Worm (Caenorhabditis elegans) whole organism, L1 larva: ENCODE measurements around the gene pgph-2.

Source experiments
- C34B4.2 ChIP-seq: sonication (generic microtip); optimal IDR thresholded peaks from 2 replicates; lab custom pipeline; 2017; ENCODE audit warnings: mild to moderate bottlenecking, missing genetic modification characterization, missing compliant biosample characterization
- F16B12.6 ChIP-seq: fragments of 150-350 bp; optimal IDR thresholded peaks from 2 replicates; lab custom pipeline; 2014; ENCODE audit warnings: missing biosample characterization, missing genetic modification characterization
- alr-1 ChIP-seq: fragments of 200-800 bp; sonication (Bioruptor generic); optimal IDR thresholded peaks from 2 replicates; lab custom pipeline; 2018; ENCODE audit warnings: borderline replicate concordance, mild to moderate bottlenecking, missing genetic modification characterization, missing compliant biosample characterization
- aly-2 ChIP-seq: fragments of 150-350 bp; optimal IDR thresholded peaks from 2 replicates; lab custom pipeline; 2014; ENCODE audit warnings: missing biosample characterization, missing genetic modification characterization
- ama-1 ChIP-seq: fragments of 150-350 bp; optimal IDR thresholded peaks from 2 replicates; lab custom pipeline; 2014
- blmp-1 ChIP-seq: fragments of 150-350 bp; optimal IDR thresholded peaks from 2 replicates; lab custom pipeline; 2014; ENCODE audit warnings: missing biosample characterization, missing genetic modification characterization
- ceh-8 ChIP-seq: fragments of 200-800 bp; sonication (Bioruptor generic); optimal IDR thresholded peaks from 2 replicates; lab custom pipeline; 2018; ENCODE audit warnings: mild to moderate bottlenecking, missing genetic modification characterization, moderate library complexity, missing compliant biosample characterization
- ceh-82 ChIP-seq, 3 experiments: fragments of 150-350 bp in 1 of 3; sonication (generic microtip) in 2 of 3; optimal IDR thresholded peaks; 2 replicates each; lab custom pipeline; 2014 to 2017; ENCODE audit warnings: missing biosample characterization in 3 of 3, missing genetic modification characterization in 3 of 3
- dpl-1 ChIP-seq, 3 experiments: fragments of 150-350 bp in 2 of 3; sonication (generic microtip) in 1 of 3; optimal IDR thresholded peaks; 2 replicates each; lab custom pipeline; 2014 to 2017; ENCODE audit warnings: missing biosample characterization in 3 of 3, missing genetic modification characterization in 3 of 3, missing genetic modification reagents in 3 of 3
- dsc-1 ChIP-seq: sonication (generic microtip); optimal IDR thresholded peaks from 2 replicates; lab custom pipeline; 2016; ENCODE audit warnings: mild to moderate bottlenecking, missing genetic modification characterization, missing compliant biosample characterization
- egl-27 ChIP-seq, 2 experiments: fragments of 150-350 bp in 1 of 2; sonication (generic microtip); optimal IDR thresholded peaks; 3 replicates each; lab custom pipeline; 2017 to 2018; ENCODE audit warnings: missing biosample characterization in 2 of 2, missing genetic modification characterization in 2 of 2, missing genetic modification reagents in 2 of 2
- elt-2 ChIP-seq: sonication (generic microtip); optimal IDR thresholded peaks from 2 replicates; lab custom pipeline; 2016; ENCODE audit warnings: missing genetic modification characterization, mild to moderate bottlenecking, inconsistent platforms, missing compliant biosample characterization, missing genetic modification reagents
- elt-3 ChIP-seq, 6 experiments: fragments of 150-350 bp in 1 of 6; sonication (generic microtip); optimal IDR thresholded peaks; 2 replicates each; lab custom pipeline; 2017 to 2018; ENCODE audit warnings: missing biosample characterization in 6 of 6, missing genetic modification characterization in 6 of 6, inconsistent platforms in 1 of 6
- fkh-4 ChIP-seq: sonication (generic microtip); optimal IDR thresholded peaks from 2 replicates; lab custom pipeline; 2016; ENCODE audit warnings: missing compliant biosample characterization, missing genetic modification characterization, borderline replicate concordance
- fkh-8 ChIP-seq: sonication (generic microtip); optimal IDR thresholded peaks from 2 replicates; lab custom pipeline; 2016; ENCODE audit warnings: mild to moderate bottlenecking, missing genetic modification characterization, missing compliant biosample characterization
- hlh-4 ChIP-seq: sonication (generic microtip); optimal IDR thresholded peaks from 2 replicates; lab custom pipeline; 2016; ENCODE audit warnings: mild to moderate bottlenecking, missing genetic modification characterization, missing compliant biosample characterization
- isw-1 ChIP-seq: fragments of 200-800 bp; sonication (Bioruptor generic); IDR thresholded peaks from 2 replicates; pipeline ENCODE4 v1.3.6; 2022; ENCODE audit warnings: missing genetic modification characterization, missing compliant biosample characterization
- jun-1 ChIP-seq: fragments of 150-350 bp; optimal IDR thresholded peaks from 2 replicates; lab custom pipeline; 2014; ENCODE audit warnings: missing biosample characterization, missing genetic modification reagents, missing genetic modification characterization
- lin-13 ChIP-seq: fragments of 150-350 bp; optimal IDR thresholded peaks from 2 replicates; lab custom pipeline; 2014; ENCODE audit warnings: missing biosample characterization, missing genetic modification reagents, missing genetic modification characterization
- lin-14 ChIP-seq: fragments of 200-800 bp; sonication (Bioruptor generic); optimal IDR thresholded peaks from 2 replicates; lab custom pipeline; 2018; ENCODE audit warnings: mild to moderate bottlenecking, missing genetic modification characterization, moderate library complexity, missing compliant biosample characterization
- lin-15B ChIP-seq: fragments of 150-350 bp; sonication (generic microtip); optimal IDR thresholded peaks from 3 replicates; lab custom pipeline; 2014; ENCODE audit warnings: missing biosample characterization, missing genetic modification characterization
- lsy-2 ChIP-seq, 2 experiments: fragments of 150-350 bp; optimal IDR thresholded peaks; 2 replicates each; lab custom pipeline; 2014; ENCODE audit warnings: missing biosample characterization in 2 of 2, missing genetic modification characterization in 2 of 2
- mdl-1 ChIP-seq, 2 experiments: fragments of 150-350 bp; optimal IDR thresholded peaks; 2 replicates each; lab custom pipeline; 2014 to 2017; ENCODE audit warnings: missing biosample characterization in 2 of 2, missing genetic modification characterization in 2 of 2, inconsistent platforms in 1 of 2
- nhr-12 ChIP-seq: sonication (generic microtip); optimal IDR thresholded peaks from 2 replicates; lab custom pipeline; 2017; ENCODE audit warnings: missing biosample characterization, missing genetic modification characterization
- nhr-19 ChIP-seq: fragments of 200-800 bp; sonication (Bioruptor generic); conservative IDR thresholded peaks from 2 replicates; pipeline ENCODE4 v1.3.6; 2022; ENCODE audit warnings: missing genetic modification characterization, missing compliant biosample characterization
- nhr-237 ChIP-seq: fragments of 150-350 bp; optimal IDR thresholded peaks from 2 replicates; lab custom pipeline; 2014; ENCODE audit warnings: missing biosample characterization, missing genetic modification characterization
- nhr-47 ChIP-seq: sonication (generic microtip); optimal IDR thresholded peaks from 2 replicates; lab custom pipeline; 2016; ENCODE audit warnings: mild to moderate bottlenecking, missing genetic modification characterization, moderate library complexity, missing compliant biosample characterization
- nhr-71 ChIP-seq: sonication (generic microtip); optimal IDR thresholded peaks from 2 replicates; lab custom pipeline; 2016; ENCODE audit warnings: mild to moderate bottlenecking, missing genetic modification characterization, moderate library complexity, missing compliant biosample characterization
- nhr-90 ChIP-seq: sonication (generic microtip); optimal IDR thresholded peaks from 2 replicates; lab custom pipeline; 2016; ENCODE audit warnings: mild to moderate bottlenecking, missing genetic modification characterization, missing compliant biosample characterization; ENCODE audit not compliant: poor library complexity
- pag-3 ChIP-seq: sonication (generic microtip); optimal IDR thresholded peaks from 2 replicates; lab custom pipeline; 2017; ENCODE audit warnings: missing genetic modification characterization, mild to moderate bottlenecking, missing compliant biosample characterization, antibody characterized with exemption, borderline replicate concordance; ENCODE audit not compliant: insufficient read depth
- pax-3 ChIP-seq: fragments of 200-800 bp; sonication (Bioruptor generic); optimal IDR thresholded peaks from 2 replicates; lab custom pipeline; 2018; ENCODE audit warnings: mild to moderate bottlenecking, missing genetic modification characterization, moderate library complexity, missing compliant biosample characterization
- snu-23 ChIP-seq: sonication (generic microtip); optimal IDR thresholded peaks from 2 replicates; lab custom pipeline; 2016; ENCODE audit warnings: missing genetic modification characterization, missing compliant biosample characterization
- sox-4 ChIP-seq: sonication (generic microtip); optimal IDR thresholded peaks from 2 replicates; lab custom pipeline; 2016; ENCODE audit warnings: missing genetic modification characterization, missing compliant biosample characterization
- sup-37 ChIP-seq: fragments of 200-800 bp; sonication (Bioruptor generic); optimal IDR thresholded peaks from 2 replicates; lab custom pipeline; 2018; ENCODE audit warnings: mild to moderate bottlenecking, missing genetic modification characterization, missing compliant biosample characterization
- swsn-7 ChIP-seq: sonication (generic microtip); optimal IDR thresholded peaks from 2 replicates; lab custom pipeline; 2016; ENCODE audit warnings: missing genetic modification characterization, missing compliant biosample characterization
- tbx-2 ChIP-seq: sonication (generic microtip); optimal IDR thresholded peaks from 2 replicates; lab custom pipeline; 2016; ENCODE audit warnings: missing genetic modification characterization, missing compliant biosample characterization
- tlp-1 ChIP-seq: fragments of 150-350 bp; optimal IDR thresholded peaks from 2 replicates; lab custom pipeline; 2014; ENCODE audit warnings: missing biosample characterization, missing genetic modification characterization
- unc-130 ChIP-seq: fragments of 150-350 bp; optimal IDR thresholded peaks from 2 replicates; lab custom pipeline; 2017; ENCODE audit warnings: missing biosample characterization, missing genetic modification characterization, inconsistent platforms
- unc-98 ChIP-seq: fragments of 200-800 bp; sonication (Bioruptor generic); IDR thresholded peaks from 2 replicates; pipeline ENCODE4 v1.3.6; 2022; ENCODE audit warnings: missing genetic modification characterization, missing compliant biosample characterization
- zag-1 ChIP-seq: fragments of 150-350 bp; optimal IDR thresholded peaks from 2 replicates; lab custom pipeline; 2014; ENCODE audit warnings: missing biosample characterization, missing genetic modification characterization
- zip-4 ChIP-seq: fragments of 200-800 bp; sonication (Bioruptor generic); optimal IDR thresholded peaks from 2 replicates; lab custom pipeline; 2018; ENCODE audit warnings: mild to moderate bottlenecking, missing genetic modification characterization, moderate library complexity, missing compliant biosample characterization
- ztf-4 ChIP-seq: fragments of 150-350 bp; optimal IDR thresholded peaks from 2 replicates; lab custom pipeline; 2014; ENCODE audit warnings: missing biosample characterization, missing genetic modification characterization

pgph-2 gene

DNA sequence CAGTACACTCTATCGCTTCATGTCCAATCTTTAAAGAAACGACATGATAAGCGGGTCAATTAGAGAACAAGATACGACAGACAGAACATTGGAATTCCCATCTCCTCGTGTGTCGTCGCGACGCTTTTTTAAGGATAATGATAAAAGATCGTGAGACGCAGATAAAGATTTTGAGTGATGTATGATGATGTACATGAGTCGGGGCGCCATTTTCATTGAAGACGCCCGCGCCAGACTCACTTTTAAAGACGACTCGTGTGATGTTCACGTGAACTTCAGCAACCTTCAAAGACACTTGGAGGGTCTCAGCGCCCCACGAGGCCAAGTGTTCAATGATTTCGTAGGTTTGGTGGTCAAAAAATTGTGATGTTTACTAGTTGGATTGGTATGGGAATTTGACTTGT is 3.4 kb downstream of the pgph-2 start (continued):
- TF ChIP-seq tbx-2 (tag; lab: Kevin White, UChicago) (peak; percentile 77), C34B4.2 (tag; lab: Kevin White, UChicago) (no peak), sup-37 (GFP tag; lab: Kevin White, UChicago) (no peak), ama-1 (lab: Kevin White, UChicago) (no peak), F16B12.6 (tag; lab: Kevin White, UChicago) (no peak), fkh-4 (no peak), pax-3 (tag; lab: Kevin White, UChicago) (no peak), alr-1 (tag; lab: Kevin White, UChicago) (no peak), unc-98 (GFP tag; lab: Robert Waterston, UW) (no peak), pag-3 (no peak), dpl-1 (GFP tag; optimal IDR thresholded peaks at IDR 0.05; lab: Kevin White, UChicago) (peak in 1 of 3 experiments; percentile 35), isw-1 (GFP tag; lab: Robert Waterston, UW) (no peak), hlh-4 (tag; lab: Kevin White, UChicago) (no peak), tlp-1 (no peak), unc-130 (peak; percentile 25), lsy-2 (tag; optimal IDR thresholded peaks at IDR 0.05; lab: Kevin White, UChicago) (peak; percentile 49 to 52), ztf-4 (tag; lab: Kevin White, UChicago) (peak; percentile 3), aly-2 (tag; lab: Kevin White, UChicago) (no peak), jun-1 (no peak), dsc-1 (tag; lab: Kevin White, UChicago) (no peak), swsn-7 (tag; lab: Kevin White, UChicago) (peak; percentile 18), blmp-1 (tag; lab: Kevin White, UChicago) (peak; percentile 84), zip-4 (GFP tag; lab: Kevin White, UChicago) (no peak), nhr-90 (peak; percentile 84), lin-13 (GFP tag; lab: Kevin White, UChicago) (peak; percentile 12), snu-23 (GFP tag; lab: Kevin White, UChicago) (peak; percentile 76), nhr-237 (tag; lab: Kevin White, UChicago) (no peak), lin-15B (tag; lab: Kevin White, UChicago) (no peak), elt-3 (tag; optimal IDR thresholded peaks at IDR 0.05; lab: Kevin White, UChicago) (peak in 5 of 6 experiments; percentile 72 to 92 (median 78)), ceh-82 (tag; optimal IDR thresholded peaks at IDR 0.05; lab: Kevin White, UChicago) (no peak), mdl-1 (tag; optimal IDR thresholded peaks at IDR 0.05; lab: Kevin White, UChicago) (peak in 1 of 2 experiments; percentile 92), egl-27 (tag; optimal IDR thresholded peaks at IDR 0.05; lab: Kevin White, UChicago) (peak in 1 of 2 experiments; percentile 71), zag-1 (tag; lab: Kevin White, UChicago) (no peak)
- TF ChIP-seq, all 84 proteins: peak for 31

ce11 chrV:5769500-5769899 is 4.6 kb downstream of the pgph-2 start:
- TF ChIP-seq fkh-8 (peak; percentile 67), nhr-12 (tag; lab: Kevin White, UChicago) (no peak), elt-2 (tag; lab: Kevin White, UChicago) (peak; percentile 76), nhr-71 (tag; lab: Kevin White, UChicago) (peak; percentile 58), nhr-19 (GFP tag; lab: Robert Waterston, UW) (0 out of 2 replicates have a peak, but pooled peaks have one; percentile 3), ceh-8 (GFP tag; lab: Kevin White, UChicago) (no peak), nhr-47 (peak; percentile 39), sox-4 (tag; lab: Kevin White, UChicago) (peak; percentile 57), lin-14 (GFP tag; lab: Kevin White, UChicago) (peak; percentile 23)
